3 fruit fly cellular contexts compared by ENCODE assay signal in the genomic region with DNA sequence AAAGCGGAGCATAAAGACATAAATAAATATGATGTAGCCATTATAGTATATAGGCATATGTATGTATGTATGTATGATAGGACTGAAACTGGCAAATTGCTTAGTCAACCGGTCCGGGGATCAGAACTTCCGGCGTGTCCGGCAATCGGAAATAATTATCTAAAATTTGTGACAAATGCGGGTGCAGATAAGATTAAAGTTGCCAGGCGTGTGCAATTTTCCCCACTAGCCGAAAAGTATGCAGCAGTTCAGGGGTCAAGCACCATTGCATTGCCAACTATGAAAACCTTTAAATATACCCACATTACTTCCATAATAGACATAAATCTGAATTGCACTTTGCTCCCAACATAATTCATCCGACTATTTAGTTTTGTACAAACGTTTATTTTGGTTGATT.
A peak's percentile ranks its signal among the peaks of the same experiment; 100 is the strongest.
TF ChIP-seq lines count a peak whose summit lies in the region.

No protein-coding gene starts in this region.

- TF ChIP-seq CTCF in whole organism, embryonic (GFP tag; optimal IDR thresholded peaks at IDR 0.05; lab: Kevin White, UChicago): no peak

TF ChIP-seq in whole organism, embryonic, 481 proteins besides CTCF, POLR2A, EP300 and RAD21:
- TF ChIP-seq exex (tag; optimal IDR thresholded peaks at IDR 0.05; lab: Kevin White, UChicago) (peak; percentile 74), lab (GFP tag; optimal IDR thresholded peaks at IDR 0.05; lab: Kevin White, UChicago) (peak; percentile 64), tna (GFP tag; IDR thresholded peaks at IDR 0.05; lab: Robert Waterston, UW; ENCODE audit: partially characterized antibody) (no peak), CG2199 (GFP tag; IDR thresholded peaks at IDR 0.05; lab: Robert Waterston, UW) (peak; percentile 60; the same call in 2 of the 3 replicates), grn (GFP tag; optimal IDR thresholded peaks at IDR 0.05; lab: Kevin White, UChicago) (peak; percentile 47), z (GFP tag; IDR thresholded peaks at IDR 0.05; lab: Robert Waterston, UW) (no peak), CG13287 (GFP tag; IDR thresholded peaks at IDR 0.05; lab: Robert Waterston, UW; ENCODE audit: partially characterized antibody) (0 out of 2 replicates have a peak, but pooled peaks have one; percentile 7), mirr (GFP tag; optimal IDR thresholded peaks at IDR 0.05; lab: Kevin White, UChicago) (peak; percentile 11), CG10321 (GFP tag; IDR thresholded peaks at IDR 0.05; lab: Robert Waterston, UW) (no peak), chinmo (GFP tag; IDR thresholded peaks at IDR 0.05; lab: Robert Waterston, UW; ENCODE audit: partially characterized antibody) (0 out of 4 replicates have a peak, but pooled peaks have one; percentile 57), gcm (GFP tag; optimal IDR thresholded peaks at IDR 0.05; lab: Kevin White, UChicago) (peak; percentile 19), stwl (tag; optimal IDR thresholded peaks at IDR 0.05; lab: Kevin White, UChicago) (peak; percentile 15), GATAe (GFP tag; conservative IDR thresholded peaks at IDR 0.05; lab: Robert Waterston, UW) (peak; percentile 65), CG8290 (GFP tag; optimal IDR thresholded peaks at IDR 0.05; lab: Kevin White, UChicago) (no peak), CG8290 (tag; optimal IDR thresholded peaks at IDR 0.05; lab: Kevin White, UChicago) (peak in 1 of 2 experiments; percentile 30)

TF ChIP-seq in whole organism, prepupa, 60 proteins besides CTCF, POLR2A, EP300 and RAD21:
- TF ChIP-seq CG34406 (GFP tag; optimal IDR thresholded peaks at IDR 0.05; lab: Kevin White, UChicago) (no peak), svp (GFP tag; lab: Kevin White, UChicago) (peak; percentile 19)

TF ChIP-seq in whole organism, wandering third instar larva, 38 proteins besides CTCF, POLR2A, EP300 and RAD21:
- TF ChIP-seq Hnf4 (GFP tag; optimal IDR thresholded peaks at IDR 0.05; lab: Kevin White, UChicago) (no peak), h (GFP tag; optimal IDR thresholded peaks at IDR 0.05; lab: Kevin White, UChicago) (peak; percentile 4)
